Fruit fly (Drosophila melanogaster) whole organism: ENCODE results near the gene Osi21.

ENCODE experiments used
- pan ChIP-seq: fragments of >200 bp; optimal IDR thresholded peaks from 2 replicates; lab custom pipeline; 2017
- psq ChIP-seq: fragments of >200 bp; optimal IDR thresholded peaks from 2 replicates; lab custom pipeline; 2017
- usp ChIP-seq: fragments of >200 bp; optimal IDR thresholded peaks from 2 replicates; lab custom pipeline; 2017; ENCODE audit warnings: missing biosample characterization, missing genetic modification characterization, mixed read lengths

dm6 chr2L:11317655-11318278 lies 32.3 kb upstream of the Osi21 start:
- no peak for TF ChIP-seq psq (lab: Kevin White, UChicago)
- TF ChIP-seq usp (GFP tag; lab: Kevin White, UChicago): no peak
- TF ChIP-seq pan: no peak
